Worm (Caenorhabditis elegans): Measurements from ENCODE around the gene Y43C5A.4.

DNA sequence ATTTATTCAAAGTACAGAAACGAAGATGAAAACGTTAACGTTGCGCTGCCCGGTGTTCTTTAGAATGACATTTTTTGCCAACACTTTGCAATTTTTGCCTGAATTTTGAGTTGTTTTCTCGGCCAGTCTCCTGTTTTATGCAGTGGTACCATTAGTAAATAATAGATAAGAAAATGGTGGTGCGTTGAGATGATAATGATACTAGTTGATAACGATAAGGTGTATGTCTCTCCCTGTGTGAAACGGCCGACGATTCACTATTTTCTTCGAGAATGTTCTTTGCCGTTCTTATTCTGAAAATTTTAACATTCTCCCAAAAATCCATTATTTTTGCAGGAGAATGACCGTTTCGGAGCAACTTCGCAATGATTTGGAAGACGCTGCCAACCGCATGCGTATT, 34.5 kb upstream of the Y43C5A.4 start, which contains the start of gene tkt-1:
- TF ChIP-seq pha-4 (tag; optimal IDR thresholded peaks at IDR 0.05), result no peak
- no peak for TF ChIP-seq nfya-2 (GFP tag; IDR thresholded peaks at IDR 0.05)
- peak; percentile 74 for TF ChIP-seq nhr-80 (tag; optimal IDR thresholded peaks at IDR 0.05)
- TF ChIP-seq snpc-4 (GFP tag; optimal IDR thresholded peaks at IDR 0.05), result no peak
- TF ChIP-seq snpc-4 (tag; optimal IDR thresholded peaks at IDR 0.05), result no peak
- no peak for TF ChIP-seq nfya-1 (tag; optimal IDR thresholded peaks at IDR 0.05; ENCODE audit: borderline replicate concordance, insufficient read depth)
- no peak for TF ChIP-seq sea-2 (GFP tag; IDR thresholded peaks at IDR 0.05)
- TF ChIP-seq tlf-1 (GFP tag; optimal IDR thresholded peaks at IDR 0.05), result no peak
- TF ChIP-seq sptf-2 (GFP tag; optimal IDR thresholded peaks at IDR 0.05), result no peak
- no peak for TF ChIP-seq hmg-1.2 (GFP tag; IDR thresholded peaks at IDR 0.05)
